Worm (Caenorhabditis elegans) whole organism, L4 larva: ENCODE results near the gene iglr-1.

Experiments used
- dpl-1 ChIP-seq: fragments of 150-350 bp; optimal IDR thresholded peaks from 2 replicates; lab custom pipeline; 2014; ENCODE audit warnings: missing biosample characterization, missing genetic modification reagents, missing genetic modification characterization
- lin-1 ChIP-seq: fragments of 200-800 bp; sonication (Bioruptor generic); IDR thresholded peaks from 2 replicates; pipeline ENCODE4 v1.3.6; 2022; ENCODE audit warnings: missing genetic modification reagents, missing genetic modification characterization, missing compliant biosample characterization
- mdl-1 ChIP-seq, 2 experiments: fragments of 150-350 bp in 1 of 2; sonication (generic microtip) in 1 of 2; optimal IDR thresholded peaks; 2 replicates each; lab custom pipeline; 2014 to 2017; ENCODE audit warnings: missing biosample characterization in 2 of 2, missing genetic modification characterization in 2 of 2
- zip-11 ChIP-seq: fragments of 200-800 bp; sonication (Bioruptor generic); IDR thresholded peaks from 2 replicates; pipeline ENCODE4 v1.3.6; 2022; ENCODE audit warnings: missing genetic modification characterization, missing compliant biosample characterization

ce11 chrX:14976840-14977534 is 14.2 kb downstream of the iglr-1 start:
- no peak for TF ChIP-seq dpl-1 (GFP tag; lab: Kevin White, UChicago)
- TF ChIP-seq lin-1 (GFP tag; lab: Robert Waterston, UW) = no peak
- TF ChIP-seq zip-11 (GFP tag; lab: Robert Waterston, UW) = no peak
- TF ChIP-seq mdl-1 (tag; optimal IDR thresholded peaks at IDR 0.05; lab: Kevin White, UChicago) = no peak
